Fruit fly (Drosophila melanogaster): Measurements from ENCODE around the gene Karl.

Karl gene

dm6 chrX:11792415-11793328 lies 5.5 kb downstream of the Karl start, which contains the start of gene CkIIbeta (continued):
- TF ChIP-seq sim (GFP tag; IDR thresholded peaks at IDR 0.05) (no peak), nerfin-1 (tag; optimal IDR thresholded peaks at IDR 0.05) (peak; percentile 53), Spps (tag; optimal IDR thresholded peaks at IDR 0.05) (peak; percentile 18), E2f1 (GFP tag; IDR thresholded peaks at IDR 0.05) (peak; percentile 36; the same call in 1 of the 2 replicates), CG8089 (GFP tag; optimal IDR thresholded peaks at IDR 0.05) (peak; percentile 14), pros (GFP tag; optimal IDR thresholded peaks at IDR 0.05) (no peak), CG34224 (GFP tag; IDR thresholded peaks at IDR 0.05; ENCODE audit: partially characterized antibody) (peak; percentile 86), nom (GFP tag; optimal IDR thresholded peaks at IDR 0.05) (peak; percentile 19), jigr1 (GFP tag; IDR thresholded peaks at IDR 0.05) (no peak), Sry-β (GFP tag; optimal IDR thresholded peaks at IDR 0.05) (no peak), p53 (GFP tag; optimal IDR thresholded peaks at IDR 0.05) (peak; percentile 35), CG1233 (GFP tag; optimal IDR thresholded peaks at IDR 0.05) (no peak), CG14050 (GFP tag; IDR thresholded peaks at IDR 0.05) (no peak), sob (GFP tag; IDR thresholded peaks at IDR 0.05) (peak; percentile 73), CG33213 (GFP tag; optimal IDR thresholded peaks at IDR 0.05) (peak; percentile 75), slbo (GFP tag; IDR thresholded peaks at IDR 0.05) (no peak; the same call in 1 of the 2 replicates), Sox102F (GFP tag; optimal IDR thresholded peaks at IDR 0.05) (no peak), Hr78 (GFP tag; optimal IDR thresholded peaks at IDR 0.05) (no peak), CG8359 (GFP tag; optimal IDR thresholded peaks at IDR 0.05; ENCODE audit: borderline replicate concordance) (no peak), CG8944 (GFP tag; optimal IDR thresholded peaks at IDR 0.05) (peak; percentile 33), Hsf (GFP tag; optimal IDR thresholded peaks at IDR 0.05) (peak; percentile 39), CG12236 (GFP tag; optimal IDR thresholded peaks at IDR 0.05) (no peak), CG7963 (GFP tag; IDR thresholded peaks at IDR 0.05; ENCODE audit: partially characterized antibody) (peak; percentile 94), CG10431 (GFP tag; optimal IDR thresholded peaks at IDR 0.05) (no peak), Fer3 (tag; optimal IDR thresholded peaks at IDR 0.05) (peak; percentile 7), croc (GFP tag; conservative IDR thresholded peaks at IDR 0.05) (no peak), Ets65A (GFP tag) (peak; percentile 93), CG5180 (GFP tag; optimal IDR thresholded peaks at IDR 0.05) (no peak), CG13894 (tag; optimal IDR thresholded peaks at IDR 0.05) (no peak), fd96Cb (tag; optimal IDR thresholded peaks at IDR 0.05) (no peak), CG17186 (GFP tag; optimal IDR thresholded peaks at IDR 0.05) (peak; percentile 90), sisA (GFP tag; IDR thresholded peaks at IDR 0.05) (peak; percentile 47; the same call in 1 of the 2 replicates), CG10321 (GFP tag; IDR thresholded peaks at IDR 0.05) (no peak), CG1602 (GFP tag; optimal IDR thresholded peaks at IDR 0.05) (peak; percentile 5), CG12219 (GFP tag; optimal IDR thresholded peaks at IDR 0.05) (no peak), Hand (GFP tag; optimal IDR thresholded peaks at IDR 0.05) (no peak), sc (optimal IDR thresholded peaks at IDR 0.05) (no peak), sc (GFP tag; optimal IDR thresholded peaks at IDR 0.05) (no peak), CG31365 (tag; optimal IDR thresholded peaks at IDR 0.05) (no peak), cwo (GFP tag; optimal IDR thresholded peaks at IDR 0.05) (no peak), en (GFP tag; optimal IDR thresholded peaks at IDR 0.05) (peak; percentile 12), CG11560 (tag; IDR thresholded peaks at IDR 0.05) (peak; percentile 52; the same call in 2 of the 3 replicates), HLHmδ (GFP tag; optimal IDR thresholded peaks at IDR 0.05) (no peak), CG30020 (tag; optimal IDR thresholded peaks at IDR 0.05) (peak; percentile 44)
